Fruit fly (Drosophila melanogaster) S2 (cell line): ENCODE results near the gene for.

Experiments used
- CG8478 ChIP-seq: fragments of >200 bp; optimal IDR thresholded peaks from 2 replicates; lab custom pipeline; 2018
- CTCF ChIP-seq, 2 experiments: fragments of >200 bp; optimal IDR thresholded peaks; 2 replicates each; lab custom pipeline; 2018

dm6 chr2L:3580668-3581172, 76.0 kb downstream of the for start, which contains the start of gene sob:
- TF ChIP-seq CG8478 (lab: Kevin White, UChicago) (no peak), CTCF (optimal IDR thresholded peaks at IDR 0.05; lab: Kevin White, UChicago) (no peak)
